Worm (Caenorhabditis elegans): ENCODE results near the gene C17F4.8.

The C17F4.8 gene

ce11 chrII:3234725-3235124 is at the start of gene C17F4.8:
Gene C17F4.8 (minus strand): TSS chrII:3234825.
- no peak for TF ChIP-seq nhr-71 (tag; optimal IDR thresholded peaks at IDR 0.05)

ce11 chrII:3282353-3282752 is 47.7 kb upstream of the C17F4.8 start, which contains the start of gene nep-13:
Gene nep-13 (plus strand): TSS chrII:3282653.
- TF ChIP-seq tlp-1 (tag; optimal IDR thresholded peaks at IDR 0.05) (no peak), mab-9 (GFP tag; IDR thresholded peaks at IDR 0.05) (no peak), sox-4 (tag; optimal IDR thresholded peaks at IDR 0.05) (no peak), lir-3 (tag; optimal IDR thresholded peaks at IDR 0.05; ENCODE audit: poor library complexity) (no peak), tbx-2 (tag; optimal IDR thresholded peaks at IDR 0.05) (no peak), blmp-1 (tag; optimal IDR thresholded peaks at IDR 0.05) (no peak), grh-1 (GFP tag; IDR thresholded peaks at IDR 0.05) (no peak), jun-1 (tag; optimal IDR thresholded peaks at IDR 0.05) (no peak), C16A3.4 (tag; optimal IDR thresholded peaks at IDR 0.05) (no peak), fos-1 (tag; optimal IDR thresholded peaks at IDR 0.05) (no peak), sptf-1 (tag; optimal IDR thresholded peaks at IDR 0.05) (no peak), C34B4.2 (tag; optimal IDR thresholded peaks at IDR 0.05) (no peak), lin-35 (GFP tag; optimal IDR thresholded peaks at IDR 0.05) (no peak), ceh-8 (GFP tag; optimal IDR thresholded peaks at IDR 0.05) (no peak), nhr-90 (tag; optimal IDR thresholded peaks at IDR 0.05; ENCODE audit: poor library complexity) (no peak)

ce11 chrII:3278634-3279033 is 44.0 kb upstream of the C17F4.8 start, which contains the start of gene wht-4:
Gene wht-4 (plus strand): TSS chrII:3278934.
- TF ChIP-seq ztf-11 (tag; optimal IDR thresholded peaks at IDR 0.05): no peak

- TF ChIP-seq C16A3.4 (tag; optimal IDR thresholded peaks at IDR 0.05) (no peak), nhr-19 (GFP tag; conservative IDR thresholded peaks at IDR 0.05) (no peak), swsn-7 (tag; optimal IDR thresholded peaks at IDR 0.05) (no peak), ceh-82 (tag; optimal IDR thresholded peaks at IDR 0.05) (no peak), xbp-1 (tag; optimal IDR thresholded peaks at IDR 0.05) (no peak), mep-1 (tag; optimal IDR thresholded peaks at IDR 0.05) (no peak), C04F5.9 (tag; optimal IDR thresholded peaks at IDR 0.05) (no peak), lir-3 (tag; optimal IDR thresholded peaks at IDR 0.05; ENCODE audit: poor library complexity) (no peak), efl-1 (optimal IDR thresholded peaks at IDR 0.05) (no peak), efl-1 (GFP tag; optimal IDR thresholded peaks at IDR 0.05 in 1 of 2) (no peak), nhr-85 (tag) (no peak), nhr-71 (tag; optimal IDR thresholded peaks at IDR 0.05) (no peak), sup-37 (GFP tag; optimal IDR thresholded peaks at IDR 0.05) (no peak), hlh-4 (tag; optimal IDR thresholded peaks at IDR 0.05) (no peak), ceh-8 (GFP tag; optimal IDR thresholded peaks at IDR 0.05) (no peak), nhr-237 (tag; optimal IDR thresholded peaks at IDR 0.05) (no peak), jun-1 (tag; optimal IDR thresholded peaks at IDR 0.05) (no peak), fkh-10 (GFP tag; optimal IDR thresholded peaks at IDR 0.05) (no peak), mef-2 (tag; optimal IDR thresholded peaks at IDR 0.05) (no peak), lin-14 (GFP tag; optimal IDR thresholded peaks at IDR 0.05) (no peak)
Measured at ce11 chrII:3277686-3278085, 43.1 kb upstream of the C17F4.8 start, which contains the start of gene F02E11.4. Gene F02E11.4 (minus strand): TSS chrII:3277786.

- TF ChIP-seq mep-1 (tag; optimal IDR thresholded peaks at IDR 0.05) (no peak), dsc-1 (tag; optimal IDR thresholded peaks at IDR 0.05) (no peak), fkh-8 (tag; optimal IDR thresholded peaks at IDR 0.05) (no peak), C04F5.9 (tag; optimal IDR thresholded peaks at IDR 0.05) (no peak), Y116A8C.19 (tag; optimal IDR thresholded peaks at IDR 0.05; ENCODE audit: borderline replicate concordance) (no peak), nhr-90 (tag; optimal IDR thresholded peaks at IDR 0.05; ENCODE audit: poor library complexity) (no peak), nhr-85 (tag) (no peak), nhr-12 (tag; optimal IDR thresholded peaks at IDR 0.05) (no peak), fkh-10 (GFP tag; optimal IDR thresholded peaks at IDR 0.05) (no peak), lin-14 (GFP tag; optimal IDR thresholded peaks at IDR 0.05) (no peak)
Measured at ce11 chrII:3274923-3275322, 40.3 kb upstream of the C17F4.8 start, which contains the start of gene F02E11.3. Gene F02E11.3 (minus strand): TSS chrII:3275023.

Measured in whole organism, L1 larva.